Fruit fly (Drosophila melanogaster): ENCODE results near the gene PIG-Q.

Gene PIG-Q

dm6 chrX:16358670-16359320, at the start of gene PIG-Q, which contains the start of gene U2af50:
Gene PIG-Q, plus strand, starts transcription at chrX:16359143.
Gene U2af50, minus strand, starts transcription at chrX:16359039.
- TF ChIP-seq psq (optimal IDR thresholded peaks at IDR 0.05) (no peak), Myc (optimal IDR thresholded peaks at IDR 0.05) (no peak), h (optimal IDR thresholded peaks at IDR 0.05) (no peak), insv (optimal IDR thresholded peaks at IDR 0.05) (no peak), ttk (optimal IDR thresholded peaks at IDR 0.05) (no peak), Sin3A (optimal IDR thresholded peaks at IDR 0.05) (no peak)

- TF ChIP-seq Myc (optimal IDR thresholded peaks at IDR 0.05), result no peak
- no peak for TF ChIP-seq insv (optimal IDR thresholded peaks at IDR 0.05)
Measured at dm6 chrX:16309764-16310163, 49.2 kb upstream of the PIG-Q start.

DNA sequence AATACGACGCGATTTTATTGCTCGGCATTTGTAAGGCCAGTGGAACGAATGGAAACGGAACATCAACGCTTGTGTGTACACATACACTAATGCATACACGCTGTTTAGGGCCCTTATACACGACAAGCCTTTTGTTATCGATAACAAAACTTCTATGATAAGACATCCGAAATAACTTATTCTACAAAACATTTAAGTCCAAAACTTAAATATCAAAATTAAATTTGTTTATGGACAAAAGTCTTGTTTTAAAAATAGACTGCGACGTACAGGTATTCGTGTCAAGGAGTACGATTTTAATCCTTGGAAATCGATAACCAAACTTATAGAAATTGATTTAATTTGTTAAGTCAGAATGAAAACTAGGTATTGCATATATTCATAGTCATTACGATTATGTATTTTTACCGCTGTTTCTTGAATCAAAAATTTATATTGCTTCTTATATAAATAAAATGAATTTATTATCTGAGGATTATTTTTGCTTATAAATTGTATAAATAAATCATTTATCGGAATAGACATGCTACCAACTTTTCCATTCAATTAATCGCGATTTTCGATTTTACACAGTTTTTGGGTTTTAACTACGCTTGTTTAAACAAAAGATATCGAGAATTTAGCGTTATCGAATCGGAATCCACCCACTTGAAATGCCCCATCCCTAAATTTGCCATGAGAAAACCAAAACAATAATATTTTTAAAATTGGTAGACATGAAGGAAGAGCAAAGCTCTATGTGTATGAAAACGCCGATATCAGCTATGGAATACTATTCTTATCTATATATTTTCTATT, 45.7 kb upstream of the PIG-Q start, which contains the start of the genes CG9915 and SWIP:
Gene CG9915, minus strand, starts transcription at position 61 of the 798 bp plus-strand sequence.
Gene SWIP, plus strand, starts transcription at position 632 of the 798 bp plus-strand sequence.
- no peak for TF ChIP-seq ttk (optimal IDR thresholded peaks at IDR 0.05)
- TF ChIP-seq insv (optimal IDR thresholded peaks at IDR 0.05), result no peak
- no peak for TF ChIP-seq Myc (optimal IDR thresholded peaks at IDR 0.05)

- TF ChIP-seq Myc (optimal IDR thresholded peaks at IDR 0.05), result no peak
- TF ChIP-seq insv (optimal IDR thresholded peaks at IDR 0.05), result no peak
- TF ChIP-seq ttk (optimal IDR thresholded peaks at IDR 0.05), result no peak
- TF ChIP-seq h (optimal IDR thresholded peaks at IDR 0.05), result no peak
- TF ChIP-seq Sin3A (optimal IDR thresholded peaks at IDR 0.05), result no peak
- no peak for TF ChIP-seq psq (optimal IDR thresholded peaks at IDR 0.05)
Measured at dm6 chrX:16318858-16319557, 39.9 kb upstream of the PIG-Q start.

- TF ChIP-seq Myc (optimal IDR thresholded peaks at IDR 0.05) (no peak), insv (optimal IDR thresholded peaks at IDR 0.05) (no peak), h (optimal IDR thresholded peaks at IDR 0.05) (no peak), psq (optimal IDR thresholded peaks at IDR 0.05) (no peak), ttk (optimal IDR thresholded peaks at IDR 0.05) (no peak), Sin3A (optimal IDR thresholded peaks at IDR 0.05) (no peak)
Measured at dm6 chrX:16319558-16319924, 39.4 kb upstream of the PIG-Q start.

- TF ChIP-seq psq (optimal IDR thresholded peaks at IDR 0.05) (no peak), h (optimal IDR thresholded peaks at IDR 0.05) (no peak), Sin3A (optimal IDR thresholded peaks at IDR 0.05) (no peak), Myc (optimal IDR thresholded peaks at IDR 0.05) (no peak), insv (optimal IDR thresholded peaks at IDR 0.05) (no peak), ttk (optimal IDR thresholded peaks at IDR 0.05) (no peak)
Measured at dm6 chrX:16320197-16320921, 38.6 kb upstream of the PIG-Q start, which contains the start of gene Cyp1. Gene Cyp1, minus strand, starts transcription at chrX:16320370.

DNA sequence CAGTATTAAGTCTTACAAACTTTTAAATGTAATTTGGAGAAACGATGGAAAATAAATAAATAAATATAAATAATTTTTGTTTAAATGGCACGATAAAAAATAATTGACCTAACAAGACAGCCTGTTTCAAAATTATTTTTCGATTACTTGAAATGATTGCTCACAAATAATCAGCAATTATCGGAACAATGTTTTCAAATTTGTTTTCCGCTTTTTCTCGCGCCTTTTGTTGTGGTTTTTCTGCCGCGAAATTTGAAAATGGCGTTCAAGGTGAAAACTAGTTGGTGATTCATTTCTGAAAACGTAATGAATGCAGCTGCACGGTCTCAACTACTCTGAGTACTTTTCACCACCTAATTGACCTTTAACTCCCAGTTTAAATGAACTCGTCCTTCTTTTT, 37.9 kb upstream of the PIG-Q start:
- TF ChIP-seq ttk (optimal IDR thresholded peaks at IDR 0.05) (no peak), h (optimal IDR thresholded peaks at IDR 0.05) (no peak), psq (optimal IDR thresholded peaks at IDR 0.05) (no peak), Sin3A (optimal IDR thresholded peaks at IDR 0.05) (no peak), Myc (optimal IDR thresholded peaks at IDR 0.05) (no peak), insv (optimal IDR thresholded peaks at IDR 0.05) (no peak)

- TF ChIP-seq Sin3A (optimal IDR thresholded peaks at IDR 0.05) (no peak), ttk (optimal IDR thresholded peaks at IDR 0.05) (no peak), insv (optimal IDR thresholded peaks at IDR 0.05) (no peak), psq (optimal IDR thresholded peaks at IDR 0.05) (no peak), Myc (optimal IDR thresholded peaks at IDR 0.05) (no peak), h (optimal IDR thresholded peaks at IDR 0.05) (no peak)
Measured at dm6 chrX:16323063-16323462, 35.9 kb upstream of the PIG-Q start, which contains the start of the genes CG9917 and CG32579. Gene CG9917, minus strand, starts transcription at chrX:16323231. Gene CG32579, plus strand, starts transcription at chrX:16323286.

DNA sequence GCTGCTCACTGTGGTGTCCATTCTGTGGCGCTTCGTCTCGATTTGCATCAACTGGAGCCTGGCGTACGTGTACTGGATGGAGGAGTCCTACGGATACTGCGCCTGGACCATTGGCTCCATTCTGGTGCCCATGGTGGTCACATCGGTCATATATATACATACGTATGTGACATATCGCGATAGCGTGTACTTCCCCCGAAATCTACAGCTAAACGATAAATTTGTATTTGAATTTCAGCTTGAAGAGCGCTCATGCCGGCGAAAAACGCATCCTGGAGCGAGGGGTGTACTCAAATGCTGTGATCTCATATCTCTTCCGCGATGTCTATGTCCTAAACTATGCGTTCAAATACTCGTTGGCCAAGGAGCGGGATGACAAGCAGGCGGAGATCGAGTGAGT, 35.4 kb upstream of the PIG-Q start:
- TF ChIP-seq ttk (optimal IDR thresholded peaks at IDR 0.05) (no peak), Myc (optimal IDR thresholded peaks at IDR 0.05) (no peak), Sin3A (optimal IDR thresholded peaks at IDR 0.05) (no peak), insv (optimal IDR thresholded peaks at IDR 0.05) (no peak), psq (optimal IDR thresholded peaks at IDR 0.05) (no peak), h (optimal IDR thresholded peaks at IDR 0.05) (no peak)

dm6 chrX:16325472-16325871, 33.5 kb upstream of the PIG-Q start, which contains the start of gene CalpC:
Gene CalpC, plus strand, starts transcription at chrX:16325763.
- TF ChIP-seq ttk (optimal IDR thresholded peaks at IDR 0.05) (no peak), insv (optimal IDR thresholded peaks at IDR 0.05) (no peak), Sin3A (optimal IDR thresholded peaks at IDR 0.05) (no peak), h (optimal IDR thresholded peaks at IDR 0.05) (no peak), Myc (optimal IDR thresholded peaks at IDR 0.05) (no peak), psq (optimal IDR thresholded peaks at IDR 0.05) (no peak)

DNA sequence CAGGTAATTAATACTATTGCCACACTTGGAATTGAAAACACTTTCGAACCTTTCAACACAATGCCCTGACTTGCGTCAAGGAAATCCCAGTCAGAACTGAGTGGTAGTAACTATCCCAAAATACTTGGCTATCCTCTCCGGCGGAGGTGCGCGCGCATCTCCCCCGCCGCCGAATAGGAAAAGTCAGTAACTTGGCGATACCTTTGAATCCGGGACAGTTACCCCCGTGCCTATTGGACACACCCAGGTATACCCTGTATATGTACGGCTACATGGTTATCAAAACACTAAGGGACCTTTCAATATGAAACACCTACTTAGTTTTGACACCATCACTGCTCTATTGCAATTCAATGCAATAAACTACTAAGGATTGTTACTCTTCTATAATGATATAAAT, 28.3 kb upstream of the PIG-Q start, which contains the start of gene CG9919:
Gene CG9919, minus strand, starts transcription at position 101 of the 400 bp plus-strand sequence.
- TF ChIP-seq h (optimal IDR thresholded peaks at IDR 0.05), result no peak
- TF ChIP-seq psq (optimal IDR thresholded peaks at IDR 0.05), result no peak
- TF ChIP-seq Myc (optimal IDR thresholded peaks at IDR 0.05), result no peak
- no peak for TF ChIP-seq Sin3A (optimal IDR thresholded peaks at IDR 0.05)
- TF ChIP-seq insv (optimal IDR thresholded peaks at IDR 0.05), result no peak
- no peak for TF ChIP-seq ttk (optimal IDR thresholded peaks at IDR 0.05)

Data from Kc167 (cell line).